Worm (Caenorhabditis elegans) whole organism, L3 larva: ENCODE results near the gene gpa-18.

Experiments used
- ama-1 ChIP-seq: fragments of 150-350 bp; optimal IDR thresholded peaks from 2 replicates; lab custom pipeline; 2018
- ceh-9 ChIP-seq: sonication (generic microtip); optimal IDR thresholded peaks from 2 replicates; lab custom pipeline; 2018; ENCODE audit warnings: missing biosample characterization, missing genetic modification characterization
- fkh-2 ChIP-seq: fragments of 150-350 bp; optimal IDR thresholded peaks from 2 replicates; lab custom pipeline; 2014; ENCODE audit warnings: missing biosample characterization, missing genetic modification reagents, missing genetic modification characterization
- lin-39 ChIP-seq: fragments of 150-350 bp; optimal IDR thresholded peaks from 2 replicates; lab custom pipeline; 2018; ENCODE audit warnings: missing biosample characterization, missing genetic modification reagents, missing genetic modification characterization
- nfya-1 ChIP-seq: sonication (generic microtip); optimal IDR thresholded peaks from 2 replicates; lab custom pipeline; 2017; ENCODE audit warnings: missing genetic modification characterization, mild to moderate bottlenecking, missing compliant biosample characterization, antibody characterized with exemption, moderate library complexity; ENCODE audit not compliant: insufficient read depth
- nhr-11 ChIP-seq: fragments of 150-350 bp; optimal IDR thresholded peaks from 2 replicates; lab custom pipeline; 2014; ENCODE audit warnings: missing biosample characterization, missing genetic modification characterization
- nhr-237 ChIP-seq: fragments of 150-350 bp; optimal IDR thresholded peaks from 2 replicates; lab custom pipeline; 2014; ENCODE audit warnings: missing biosample characterization, missing genetic modification characterization
- nhr-25 ChIP-seq: sonication (generic microtip); optimal IDR thresholded peaks from 2 replicates; lab custom pipeline; 2017; ENCODE audit warnings: missing biosample characterization, missing genetic modification characterization
- nhr-77 ChIP-seq: fragments of 150-350 bp; optimal IDR thresholded peaks from 2 replicates; lab custom pipeline; 2014; ENCODE audit warnings: missing biosample characterization, missing genetic modification characterization
- snpc-4 ChIP-seq: fragments of 150-350 bp; optimal IDR thresholded peaks from 2 replicates; lab custom pipeline; 2014; ENCODE audit warnings: missing biosample characterization, missing genetic modification characterization
- unc-62 ChIP-seq: fragments of 150-350 bp; sonication (generic microtip); optimal IDR thresholded peaks from 4 replicates; lab custom pipeline; 2014; ENCODE audit warnings: missing biosample characterization, missing genetic modification reagents, missing genetic modification characterization

DNA sequence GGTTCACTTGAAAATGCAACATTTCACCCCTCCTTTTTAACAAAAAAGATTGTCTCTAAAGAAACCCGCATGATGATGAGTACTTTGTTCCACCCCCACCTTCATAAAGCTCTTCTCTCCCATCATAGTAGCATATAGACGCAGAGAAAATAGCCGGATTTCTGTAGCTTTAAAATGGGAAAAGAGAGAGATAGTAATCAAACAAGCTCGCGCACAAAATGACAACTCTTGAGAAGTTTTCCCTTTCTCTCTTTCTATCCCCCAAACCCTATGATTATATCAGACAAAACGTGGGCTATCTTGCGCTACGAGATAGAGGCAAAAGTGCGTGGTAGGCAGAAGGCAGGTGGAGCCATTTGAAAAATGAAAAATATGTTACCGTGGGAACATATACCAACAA, 7.1 kb upstream of the gpa-18 start:
- TF ChIP-seq nhr-237: no peak
- no peak for TF ChIP-seq nhr-11 (tag; lab: Kevin White, UChicago)
- no peak for TF ChIP-seq ceh-9
- TF ChIP-seq snpc-4 (tag; lab: Kevin White, UChicago): no peak
- TF ChIP-seq unc-62 (GFP tag; lab: Kevin White, UChicago): no peak
- no peak for TF ChIP-seq nhr-77 (tag; lab: Kevin White, UChicago)
- TF ChIP-seq nhr-25 (tag; lab: Kevin White, UChicago): no peak
- no peak for TF ChIP-seq nfya-1
- no peak for TF ChIP-seq lin-39 (tag; lab: Kevin White, UChicago)
- TF ChIP-seq ama-1 (lab: Kevin White, UChicago): no peak
- no peak for TF ChIP-seq fkh-2 (tag; lab: Kevin White, UChicago)
